Fruit fly (Drosophila melanogaster): Measurements from ENCODE around the gene RpL9.

RpL9 gene

DNA sequence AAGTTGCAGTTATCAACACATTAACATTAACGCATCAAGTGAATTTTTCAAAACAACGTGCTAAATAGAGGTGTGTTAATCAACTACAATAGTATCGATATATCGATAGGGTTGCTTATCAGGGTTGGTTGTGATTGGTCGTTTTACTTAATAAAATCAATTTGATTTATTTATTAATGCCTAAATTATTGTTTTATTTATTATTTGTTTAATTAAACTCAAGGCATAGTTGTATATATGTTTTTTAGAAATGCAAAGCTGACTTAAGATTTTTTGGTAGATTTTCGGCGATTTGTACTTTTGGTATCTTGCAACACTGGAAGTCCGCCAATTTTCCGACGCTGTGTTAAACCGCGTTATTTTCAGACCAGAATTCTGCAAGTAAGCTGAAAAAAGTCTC, 7.0 kb upstream of the RpL9 start, which contains the start of the genes Art8 and dUTPase (continued):
- TF ChIP-seq Ets97D (GFP tag; optimal IDR thresholded peaks at IDR 0.05) (peak; percentile 66), Lhr (GFP tag; optimal IDR thresholded peaks at IDR 0.05) (peak; percentile 53), CG11247 (GFP tag; IDR thresholded peaks at IDR 0.05) (peak; percentile 65), dpn (GFP tag; optimal IDR thresholded peaks at IDR 0.05) (peak; percentile 50 to 84), zfh2 (GFP tag; optimal IDR thresholded peaks at IDR 0.05) (peak; percentile 53), croc (GFP tag; conservative IDR thresholded peaks at IDR 0.05) (peak; percentile 43; the same call in 2 of the 3 replicates), CG3163 (GFP tag; optimal IDR thresholded peaks at IDR 0.05) (no peak), ttk (GFP tag; IDR thresholded peaks at IDR 0.05) (peak; percentile 29; the same call in 1 of the 2 replicates), lmd (GFP tag; IDR thresholded peaks at IDR 0.05) (peak; percentile 61), CG13287 (GFP tag; IDR thresholded peaks at IDR 0.05; ENCODE audit: partially characterized antibody) (peak; percentile 97), ssp (GFP tag; IDR thresholded peaks at IDR 0.05) (peak; percentile 42; the same call in 1 of the 2 replicates), pfk (GFP tag; optimal IDR thresholded peaks at IDR 0.05) (no peak), CG43689 (GFP tag; IDR thresholded peaks at IDR 0.05) (no peak), CG6254 (GFP tag; optimal IDR thresholded peaks at IDR 0.05) (no peak), Bgb (GFP tag; IDR thresholded peaks at IDR 0.05; ENCODE audit: partially characterized antibody) (peak; percentile 82), CG14710 (tag; optimal IDR thresholded peaks at IDR 0.05) (peak; percentile 90), dmrt11E (tag; optimal IDR thresholded peaks at IDR 0.05) (peak; percentile 68), lab (GFP tag; optimal IDR thresholded peaks at IDR 0.05) (no peak), CG12219 (GFP tag; optimal IDR thresholded peaks at IDR 0.05) (no peak), CG6683 (GFP tag; optimal IDR thresholded peaks at IDR 0.05) (peak; percentile 44), jing (GFP tag; optimal IDR thresholded peaks at IDR 0.05) (no peak), Lpt (GFP tag; optimal IDR thresholded peaks at IDR 0.05) (no peak), HHEX (GFP tag; optimal IDR thresholded peaks at IDR 0.05) (peak; percentile 30), bcd (GFP tag; optimal IDR thresholded peaks at IDR 0.05) (peak; percentile 46), shn (GFP tag; optimal IDR thresholded peaks at IDR 0.05) (no peak), tx (GFP tag; optimal IDR thresholded peaks at IDR 0.05) (no peak), CG2875 (GFP tag; optimal IDR thresholded peaks at IDR 0.05) (no peak), pum (GFP tag; optimal IDR thresholded peaks at IDR 0.05) (peak; percentile 3), CG6272 (GFP tag; IDR thresholded peaks at IDR 0.05) (peak; percentile 33), Sry-δ (GFP tag; optimal IDR thresholded peaks at IDR 0.05) (peak; percentile 89), Vsx1 (GFP tag; optimal IDR thresholded peaks at IDR 0.05) (no peak), mam (GFP tag; optimal IDR thresholded peaks at IDR 0.05) (peak; percentile 46), CG14014 (GFP tag; IDR thresholded peaks at IDR 0.05) (peak; percentile 63), CHES-1-like (GFP tag; optimal IDR thresholded peaks at IDR 0.05) (peak; percentile 28), CG13123 (GFP tag; optimal IDR thresholded peaks at IDR 0.05) (peak; percentile 78), Atf-2 (GFP tag; optimal IDR thresholded peaks at IDR 0.05) (no peak), GATAe (GFP tag; conservative IDR thresholded peaks at IDR 0.05) (no peak), pb (GFP tag; optimal IDR thresholded peaks at IDR 0.05) (no peak), cg (GFP tag; optimal IDR thresholded peaks at IDR 0.05) (no peak), sc (optimal IDR thresholded peaks at IDR 0.05) (no peak), sc (GFP tag; optimal IDR thresholded peaks at IDR 0.05) (no peak), lov (optimal IDR thresholded peaks at IDR 0.05) (no peak), lov (GFP tag; IDR thresholded peaks at IDR 0.05) (no peak), CG7357 (GFP tag; IDR thresholded peaks at IDR 0.05) (no peak), CG16779 (GFP tag; IDR thresholded peaks at IDR 0.05) (no peak), CG13424 (tag; optimal IDR thresholded peaks at IDR 0.05) (peak; percentile 76), pho (GFP tag; optimal IDR thresholded peaks at IDR 0.05) (peak; percentile 34), CG4617 (GFP tag; optimal IDR thresholded peaks at IDR 0.05; ENCODE audit: borderline replicate concordance) (peak; percentile 80), dan (GFP tag; IDR thresholded peaks at IDR 0.05) (no peak), zfh1 (GFP tag; IDR thresholded peaks at IDR 0.05) (peak; percentile 72; the same call in 2 of the 3 replicates), CG6765 (GFP tag; optimal IDR thresholded peaks at IDR 0.05) (no peak), ATbp (GFP tag; optimal IDR thresholded peaks at IDR 0.05) (no peak)

All from whole organism, embryonic.